Fruit fly (Drosophila melanogaster) whole organism, adult: ENCODE data around the gene CG34028.

ENCODE experiments used
- CG11617 ChIP-seq: fragments of 200-800 bp; sonication (Bioruptor generic); optimal IDR thresholded peaks from 2 replicates; lab custom pipeline; 2017; ENCODE audit warnings: mild to moderate bottlenecking, missing biosample characterization, missing genetic modification reagents, missing genetic modification characterization
- CG33017 ChIP-seq: fragments of 200-800 bp; sonication (Bioruptor generic); optimal IDR thresholded peaks from 2 replicates; lab custom pipeline; 2018; ENCODE audit warnings: missing biosample characterization, mild to moderate bottlenecking, missing genetic modification characterization, moderate library complexity
- kay ChIP-seq: fragments of 200-800 bp; sonication (Bioruptor generic); peaks from one replicate; lab custom pipeline; 2016; ENCODE audit warnings: missing biosample characterization, missing genetic modification characterization, borderline replicate concordance

dm6 chrX:9498174-9498573 is 13.2 kb upstream of the CG34028 start:
- TF ChIP-seq kay (GFP tag; lab: Kevin White, UChicago) (no peak), CG33017 (tag; lab: Kevin White, UChicago) (no peak), CG11617 (GFP tag; lab: Kevin White, UChicago) (no peak)
